Worm (Caenorhabditis elegans): ENCODE results near the gene Y51A2D.1.

ce11 chrV:18461200-18461728, 47.4 kb upstream of the Y51A2D.1 start, which contains the start of gene ZK228.3:
- TF ChIP-seq efl-1 (GFP tag; optimal IDR thresholded peaks at IDR 0.05): no peak
- no peak for TF ChIP-seq Y53F4B.3 (GFP tag; IDR thresholded peaks at IDR 0.05)
- no peak for TF ChIP-seq lsl-1 (GFP tag; optimal IDR thresholded peaks at IDR 0.05)
- no peak for TF ChIP-seq him-1 (tag; optimal IDR thresholded peaks at IDR 0.05)
- TF ChIP-seq unc-62 (GFP tag; optimal IDR thresholded peaks at IDR 0.05): no peak
- TF ChIP-seq T07F8.4 (tag; optimal IDR thresholded peaks at IDR 0.05): no peak
- TF ChIP-seq F57C9.4 (tag; optimal IDR thresholded peaks at IDR 0.05): no peak
- no peak for TF ChIP-seq hmg-20 (GFP tag; IDR thresholded peaks at IDR 0.05)
- TF ChIP-seq F10E7.11 (tag; optimal IDR thresholded peaks at IDR 0.05): no peak
